Worm (Caenorhabditis elegans): ENCODE data around the gene dhcr-7.
A peak's percentile ranks its signal among the peaks of the same experiment; 100 is the strongest.

dhcr-7 gene

DNA sequence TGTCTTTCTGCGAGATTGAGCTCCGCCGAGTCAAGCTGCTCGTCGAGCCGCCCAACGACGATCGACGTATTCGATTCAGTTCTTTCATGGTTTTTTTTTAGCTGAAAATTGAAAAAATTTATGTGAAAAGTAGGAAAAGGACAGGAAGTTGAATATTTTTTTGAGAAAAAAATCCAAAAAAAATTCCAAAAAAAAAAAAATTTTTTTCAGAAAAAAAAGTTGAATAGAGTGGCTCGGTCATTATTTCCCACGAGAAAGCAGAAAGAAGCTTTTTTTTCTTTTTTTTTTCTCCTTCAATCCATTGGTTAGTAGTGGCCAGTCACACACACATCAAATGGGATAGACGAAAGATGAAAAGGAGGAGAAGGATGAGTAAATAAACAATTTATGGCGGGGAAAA lies at the start of gene dhcr-7:
dhcr-7 (minus strand) TSS at position 101 of the 400 bp plus-strand sequence.
- TF ChIP-seq nhr-25 (tag; optimal IDR thresholded peaks at IDR 0.05) (no peak), R02D3.7 (tag; optimal IDR thresholded peaks at IDR 0.05) (no peak), ceh-82 (tag; optimal IDR thresholded peaks at IDR 0.05) (no peak), mbf-1 (tag; optimal IDR thresholded peaks at IDR 0.05) (no peak), alr-1 (tag; optimal IDR thresholded peaks at IDR 0.05) (no peak), nhr-21 (tag; optimal IDR thresholded peaks at IDR 0.05) (no peak), nhr-129 (tag; optimal IDR thresholded peaks at IDR 0.05) (no peak), nhr-6 (tag; optimal IDR thresholded peaks at IDR 0.05) (no peak), unc-55 (GFP tag; optimal IDR thresholded peaks at IDR 0.05) (no peak), nhr-10 (tag; optimal IDR thresholded peaks at IDR 0.05) (no peak), nhr-23 (tag; optimal IDR thresholded peaks at IDR 0.05) (no peak), fos-1 (tag; optimal IDR thresholded peaks at IDR 0.05) (no peak)

DNA sequence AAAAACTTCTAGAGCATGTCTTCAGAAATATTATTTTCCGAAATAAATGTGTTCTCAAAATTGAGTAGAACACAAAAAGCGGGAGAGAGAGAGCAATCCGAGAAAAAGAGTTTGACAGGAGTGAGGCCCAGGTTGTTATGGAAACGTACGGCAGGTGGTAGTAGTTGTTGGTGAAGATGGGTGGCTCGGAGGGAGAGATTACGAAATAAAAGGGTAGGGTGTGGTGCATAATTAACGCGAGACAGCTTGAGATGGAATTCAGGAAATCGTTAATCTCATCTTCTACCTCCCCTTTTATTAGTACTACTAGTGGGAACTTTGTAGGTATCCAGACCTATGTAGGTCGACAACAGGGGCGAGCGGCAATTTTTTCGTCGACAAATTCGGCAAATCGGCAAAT lies 48.9 kb upstream of the dhcr-7 start, which contains the start of gene famh-161:
famh-161 (minus strand) TSS at position 101 of the 400 bp plus-strand sequence.
- no peak for TF ChIP-seq unc-62 (GFP tag; optimal IDR thresholded peaks at IDR 0.05)
- TF ChIP-seq fos-1 (tag; optimal IDR thresholded peaks at IDR 0.05), result no peak
- TF ChIP-seq elt-3 (tag; optimal IDR thresholded peaks at IDR 0.05), result no peak
- TF ChIP-seq zag-1 (tag; optimal IDR thresholded peaks at IDR 0.05), result no peak
- TF ChIP-seq sem-4 (tag; optimal IDR thresholded peaks at IDR 0.05), result no peak
- TF ChIP-seq lin-13 (GFP tag; optimal IDR thresholded peaks at IDR 0.05), result no peak
- no peak for TF ChIP-seq nhr-237 (tag; optimal IDR thresholded peaks at IDR 0.05)

DNA sequence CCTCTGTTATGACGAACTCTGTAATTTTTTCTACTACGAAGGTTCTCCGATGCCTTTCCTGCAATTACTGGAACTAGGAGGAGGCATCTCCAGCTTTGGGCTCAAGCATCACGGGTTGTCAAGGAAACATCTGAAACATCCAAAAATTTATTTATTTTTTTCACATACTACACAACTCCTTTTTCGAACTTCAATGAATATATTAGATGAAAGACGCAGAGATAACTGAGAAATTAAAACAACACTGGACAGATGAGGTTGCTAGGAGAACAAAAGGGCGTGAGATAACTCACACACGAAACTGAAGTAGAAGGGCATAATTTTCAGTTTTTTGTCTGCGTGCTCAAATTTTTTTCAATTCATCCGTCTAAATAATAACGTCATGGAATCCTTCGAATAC lies 42.3 kb upstream of the dhcr-7 start, which contains the start of gene Y38H6C.13:
Y38H6C.13 (plus strand) TSS at position 301 of the 400 bp plus-strand sequence.
- TF ChIP-seq mab-5 (tag; optimal IDR thresholded peaks at IDR 0.05) (no peak), ztf-4 (tag; optimal IDR thresholded peaks at IDR 0.05) (no peak), blmp-1 (tag; optimal IDR thresholded peaks at IDR 0.05; ENCODE audit: insufficient read depth) (no peak), nhr-6 (tag; optimal IDR thresholded peaks at IDR 0.05) (no peak), mbf-1 (tag; optimal IDR thresholded peaks at IDR 0.05) (no peak), ztf-1 (GFP tag; conservative IDR thresholded peaks at IDR 0.05) (no peak), F13H6.1 (tag; optimal IDR thresholded peaks at IDR 0.05) (no peak), unc-55 (GFP tag; optimal IDR thresholded peaks at IDR 0.05) (no peak), sma-3 (GFP tag; optimal IDR thresholded peaks at IDR 0.05) (no peak), nhr-23 (tag; optimal IDR thresholded peaks at IDR 0.05) (no peak), egl-27 (tag; optimal IDR thresholded peaks at IDR 0.05) (no peak), ceh-82 (tag; optimal IDR thresholded peaks at IDR 0.05) (no peak), nhr-237 (tag; optimal IDR thresholded peaks at IDR 0.05) (no peak), nhr-129 (tag; optimal IDR thresholded peaks at IDR 0.05) (no peak), crh-2 (tag; optimal IDR thresholded peaks at IDR 0.05) (no peak), ceh-16 (tag; optimal IDR thresholded peaks at IDR 0.05) (no peak), aly-2 (tag; optimal IDR thresholded peaks at IDR 0.05) (no peak)

DNA sequence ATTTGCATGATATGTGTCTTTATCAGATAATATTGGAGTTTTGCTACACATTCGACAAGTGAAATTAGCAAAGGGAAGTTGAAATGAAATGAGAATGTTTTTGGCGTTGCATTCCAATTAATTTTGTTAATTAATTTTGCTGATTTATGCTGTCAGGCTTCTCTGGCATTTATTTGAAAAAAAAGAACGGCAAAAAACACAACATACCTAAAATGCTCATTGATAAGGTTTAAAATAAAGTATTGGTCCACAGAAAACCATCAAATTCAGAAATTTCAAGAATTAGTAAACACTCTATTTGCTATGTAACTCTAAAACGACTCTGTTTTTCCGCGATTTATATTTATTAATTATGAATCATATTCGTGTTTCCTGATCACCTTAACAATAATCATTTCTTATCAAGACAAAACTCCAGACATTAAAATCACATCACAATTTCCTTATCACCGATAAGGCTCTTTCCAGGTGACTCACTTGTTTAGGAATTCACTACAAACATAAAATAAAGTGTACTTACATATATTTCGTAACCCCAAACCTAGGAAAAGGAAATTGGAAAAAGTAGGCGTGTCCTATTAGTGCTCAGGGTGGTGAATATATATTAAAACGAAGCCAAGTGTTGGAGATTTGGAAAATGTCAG lies 40.8 kb upstream of the dhcr-7 start, which contains the start of the genes srh-166 and Y38H6C.24:
srh-166 (minus strand) TSS at position 51 of the 644 bp plus-strand sequence.
Y38H6C.24 (plus strand) TSS at position 620 of the 644 bp plus-strand sequence.
- peak; percentile 98 for TF ChIP-seq fos-1 (tag; optimal IDR thresholded peaks at IDR 0.05)
- TF ChIP-seq mab-5 (tag; optimal IDR thresholded peaks at IDR 0.05), result no peak
- no peak for TF ChIP-seq nhr-12 (tag; optimal IDR thresholded peaks at IDR 0.05)
- TF ChIP-seq gmeb-1 (tag; optimal IDR thresholded peaks at IDR 0.05), result peak; percentile 17
- TF ChIP-seq sma-9 (GFP tag; optimal IDR thresholded peaks at IDR 0.05), result peak; percentile 64
- no peak for TF ChIP-seq sma-9 (tag; optimal IDR thresholded peaks at IDR 0.05)
- TF ChIP-seq ceh-16 (tag; optimal IDR thresholded peaks at IDR 0.05), result no peak
- TF ChIP-seq nhr-77 (tag; optimal IDR thresholded peaks at IDR 0.05), result no peak

DNA sequence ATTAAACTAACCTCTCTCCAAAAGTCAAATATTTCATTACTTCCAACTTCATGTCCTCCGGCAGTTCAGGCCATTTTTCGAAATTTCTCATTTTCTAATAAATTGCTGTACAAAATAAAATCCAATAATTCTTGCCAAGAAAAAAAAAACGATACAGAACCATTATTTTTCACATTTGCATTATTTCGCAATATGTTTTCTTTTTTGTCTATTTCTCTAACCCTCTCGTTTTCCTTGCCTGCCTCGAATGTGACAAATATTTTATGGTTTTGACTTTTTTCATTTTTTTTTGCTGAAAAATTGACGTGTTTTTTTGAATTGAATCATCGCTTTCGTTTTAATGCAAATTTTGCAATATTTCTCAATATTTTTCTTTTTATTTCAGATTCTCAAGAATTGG lies 37.0 kb upstream of the dhcr-7 start, which contains the start of the genes Y38H6C.9 and fbxa-150:
Y38H6C.9 (minus strand) TSS at position 52 of the 400 bp plus-strand sequence.
fbxa-150 (plus strand) TSS at position 380 of the 400 bp plus-strand sequence.
- TF ChIP-seq elt-3 (tag; optimal IDR thresholded peaks at IDR 0.05), result no peak
- peak; percentile 65 for TF ChIP-seq unc-55 (GFP tag; optimal IDR thresholded peaks at IDR 0.05)
- no peak for TF ChIP-seq crh-2 (tag; optimal IDR thresholded peaks at IDR 0.05)
- peak; percentile 23 for TF ChIP-seq fos-1 (tag; optimal IDR thresholded peaks at IDR 0.05)
- peak; percentile 75 for TF ChIP-seq C34F6.9 (tag; optimal IDR thresholded peaks at IDR 0.05)
- TF ChIP-seq nhr-10 (tag; optimal IDR thresholded peaks at IDR 0.05), result no peak
- no peak for TF ChIP-seq mbf-1 (tag; optimal IDR thresholded peaks at IDR 0.05)
